Fruit fly (Drosophila melanogaster) whole organism, pupa: ENCODE data around the gene P58IPK.

Source experiments
- CG10348 ChIP-seq: fragments of 200-800 bp; sonication (Bioruptor generic); IDR thresholded peaks from 2 replicates; pipeline ENCODE4 v1.3.6; 2022; ENCODE audit warnings: missing biosample characterization, missing genetic modification characterization
- CG12605 ChIP-seq: fragments of 200-800 bp; sonication (Bioruptor generic); IDR thresholded peaks from 2 replicates; pipeline ENCODE4 v1.3.6; 2022; ENCODE audit warnings: missing biosample characterization, missing genetic modification characterization
- CG13204 ChIP-seq: fragments of 200-800 bp; sonication (Bioruptor generic); optimal IDR thresholded peaks from 2 replicates; lab custom pipeline; 2018; ENCODE audit warnings: missing biosample characterization, mild to moderate bottlenecking, missing genetic modification characterization, moderate library complexity
- CG14655 ChIP-seq: fragments of 200-800 bp; sonication (Bioruptor generic); optimal IDR thresholded peaks from 3 replicates; lab custom pipeline; 2017; ENCODE audit warnings: mild to moderate bottlenecking, missing biosample characterization, missing genetic modification reagents, missing genetic modification characterization
- CG15710 ChIP-seq: fragments of 200-800 bp; sonication (Bioruptor generic); optimal IDR thresholded peaks from 2 replicates; lab custom pipeline; 2018; ENCODE audit warnings: missing biosample characterization, mild to moderate bottlenecking, missing genetic modification characterization, moderate library complexity
- CG17806 ChIP-seq: fragments of 200-800 bp; sonication (Bioruptor generic); optimal IDR thresholded peaks from 2 replicates; lab custom pipeline; 2018; ENCODE audit warnings: missing biosample characterization, mild to moderate bottlenecking, missing genetic modification characterization, moderate library complexity
- CG32121 ChIP-seq: fragments of 200-800 bp; sonication (Bioruptor generic); IDR thresholded peaks from 2 replicates; pipeline ENCODE4 v1.3.6; 2022; ENCODE audit warnings: missing biosample characterization, missing genetic modification characterization
- CG34367 ChIP-seq: fragments of 200-800 bp; sonication (Bioruptor generic); optimal IDR thresholded peaks from 2 replicates; lab custom pipeline; 2018; ENCODE audit warnings: missing biosample characterization, mild to moderate bottlenecking, missing genetic modification characterization
- CG4496 ChIP-seq: fragments of 200-800 bp; sonication (Bioruptor generic); IDR thresholded peaks from 3 replicates; pipeline ENCODE4 v1.3.6; 2022; ENCODE audit warnings: missing biosample characterization, missing genetic modification characterization
- CG8159 ChIP-seq: fragments of 200-800 bp; sonication (Bioruptor generic); optimal IDR thresholded peaks from 3 replicates; lab custom pipeline; 2018; ENCODE audit warnings: missing biosample characterization, mild to moderate bottlenecking, missing genetic modification characterization, moderate library complexity
- CG8301 ChIP-seq: fragments of 200-800 bp; sonication (Bioruptor generic); optimal IDR thresholded peaks from 2 replicates; lab custom pipeline; 2018; ENCODE audit warnings: missing biosample characterization, mild to moderate bottlenecking, missing genetic modification characterization
- CG9948 ChIP-seq: fragments of 200-800 bp; sonication (Bioruptor generic); optimal IDR thresholded peaks from 2 replicates; lab custom pipeline; 2018; ENCODE audit warnings: missing biosample characterization, mild to moderate bottlenecking, missing genetic modification characterization, moderate library complexity
- D1 ChIP-seq: fragments of 200-800 bp; sonication (Bioruptor generic); optimal IDR thresholded peaks from 2 replicates; lab custom pipeline; 2018; ENCODE audit warnings: missing biosample characterization, mild to moderate bottlenecking, missing genetic modification characterization, moderate library complexity
- EcR ChIP-seq: fragments of 200-800 bp; sonication (Bioruptor generic); optimal IDR thresholded peaks from 3 replicates; lab custom pipeline; 2019; ENCODE audit warnings: missing biosample characterization, missing genetic modification characterization, mild to moderate bottlenecking, moderate library complexity, missing genetic modification reagents
- Ets98B ChIP-seq: fragments of 200-800 bp; sonication (Bioruptor generic); IDR thresholded peaks from 2 replicates; pipeline ENCODE4 v1.3.6; 2022; ENCODE audit warnings: missing biosample characterization, missing genetic modification characterization
- Pif1A ChIP-seq: fragments of 200-800 bp; sonication (Bioruptor generic); optimal IDR thresholded peaks from 3 replicates; lab custom pipeline; 2016; ENCODE audit warnings: missing biosample characterization, missing genetic modification characterization
- Pif1B ChIP-seq: fragments of 200-800 bp; sonication (Bioruptor generic); optimal IDR thresholded peaks from 3 replicates; lab custom pipeline; 2016; ENCODE audit warnings: missing biosample characterization, missing genetic modification characterization
- Snoo ChIP-seq: fragments of 200-800 bp; sonication (Bioruptor generic); optimal IDR thresholded peaks from 3 replicates; lab custom pipeline; 2017; ENCODE audit warnings: missing biosample characterization, mild to moderate bottlenecking, missing genetic modification characterization, inconsistent platforms
- fd96Ca ChIP-seq: fragments of 200-800 bp; sonication (Bioruptor generic); IDR thresholded peaks from 3 replicates; pipeline ENCODE4 v1.3.6; 2022; ENCODE audit warnings: missing biosample characterization, missing genetic modification characterization
- gl ChIP-seq: fragments of 200-800 bp; sonication (Bioruptor generic); optimal IDR thresholded peaks from 2 replicates; lab custom pipeline; 2018; ENCODE audit warnings: missing biosample characterization, mild to moderate bottlenecking, missing genetic modification characterization
- rn ChIP-seq: fragments of 200-800 bp; sonication (Bioruptor generic); IDR thresholded peaks from 2 replicates; pipeline ENCODE4 v1.3.6; 2022; ENCODE audit warnings: missing biosample characterization, missing genetic modification characterization

P58IPK gene

dm6 chr3R:9626880-9627401 is 40.2 kb downstream of the P58IPK start, which contains the start of the genes CG9427 and CG8319:
CG9427 (minus strand) TSS chr3R:9626930.
CG8319 (plus strand) TSS chr3R:9627321.
- TF ChIP-seq Ets98B (GFP tag; lab: Robert Waterston, UW) (no peak), CG32121 (no peak), Snoo (tag; lab: Kevin White, UChicago) (peak; percentile 9), CG17806 (peak; percentile 37), CG34367 (tag; lab: Kevin White, UChicago) (no peak), CG9948 (tag; lab: Kevin White, UChicago) (peak; percentile 32), rn (GFP tag; lab: Robert Waterston, UW) (no peak), CG12605 (no peak), CG8301 (tag; lab: Kevin White, UChicago) (peak; percentile 3), CG14655 (GFP tag; lab: Kevin White, UChicago) (no peak), Pif1B (GFP tag; lab: Kevin White, UChicago) (peak; percentile 33), D1 (tag; lab: Kevin White, UChicago) (no peak), gl (tag; lab: Kevin White, UChicago) (no peak), CG15710 (tag; lab: Kevin White, UChicago) (peak; percentile 24), EcR (GFP tag; lab: Kevin White, UChicago) (no peak), CG13204 (GFP tag; lab: Kevin White, UChicago) (no peak), CG4496 (GFP tag; lab: Robert Waterston, UW) (no peak), CG8159 (tag; lab: Kevin White, UChicago) (peak; percentile 33), fd96Ca (no peak), Pif1A (GFP tag; lab: Kevin White, UChicago) (no peak), CG10348 (GFP tag; lab: Robert Waterston, UW) (no peak)

dm6 chr3R:9628036-9628435 is 41.3 kb downstream of the P58IPK start:
- no peak for TF ChIP-seq CG34367 (tag; lab: Kevin White, UChicago)

- TF ChIP-seq CG34367 (tag; lab: Kevin White, UChicago): no peak
- TF ChIP-seq CG4496 (GFP tag; lab: Robert Waterston, UW): no peak
- TF ChIP-seq CG8159 (tag; lab: Kevin White, UChicago): no peak
Observed at dm6 chr3R:9628607-9629006, 41.9 kb downstream of the P58IPK start.

- no peak for TF ChIP-seq CG9948 (tag; lab: Kevin White, UChicago)
- TF ChIP-seq EcR (GFP tag; lab: Kevin White, UChicago): peak; percentile 30
Observed at dm6 chr3R:9630053-9630632, 43.4 kb downstream of the P58IPK start.

- TF ChIP-seq Pif1B (GFP tag; lab: Kevin White, UChicago) (no peak), gl (tag; lab: Kevin White, UChicago) (peak; percentile 27), CG15710 (tag; lab: Kevin White, UChicago) (peak; percentile 8), CG12605 (no peak), CG34367 (tag; lab: Kevin White, UChicago) (peak; percentile 35), Snoo (tag; lab: Kevin White, UChicago) (peak; percentile 30)
Observed at dm6 chr3R:9630633-9631095, 43.9 kb downstream of the P58IPK start, which contains the start of gene Calr. Calr (minus strand) TSS chr3R:9630851.

- TF ChIP-seq CG9948 (tag; lab: Kevin White, UChicago): no peak
- no peak for TF ChIP-seq D1 (tag; lab: Kevin White, UChicago)
- TF ChIP-seq Snoo (tag; lab: Kevin White, UChicago): no peak
- no peak for TF ChIP-seq Pif1A (GFP tag; lab: Kevin White, UChicago)
- no peak for TF ChIP-seq CG10348 (GFP tag; lab: Robert Waterston, UW)
- no peak for TF ChIP-seq gl (tag; lab: Kevin White, UChicago)
- TF ChIP-seq CG8159 (tag; lab: Kevin White, UChicago): no peak
- no peak for TF ChIP-seq CG15710 (tag; lab: Kevin White, UChicago)
- no peak for TF ChIP-seq CG14655 (GFP tag; lab: Kevin White, UChicago)
- TF ChIP-seq EcR (GFP tag; lab: Kevin White, UChicago): no peak
- no peak for TF ChIP-seq rn (GFP tag; lab: Robert Waterston, UW)
Observed at dm6 chr3R:9631564-9631963, 44.8 kb downstream of the P58IPK start, which contains the start of gene SpdS. SpdS (plus strand) TSS chr3R:9631641.
